Worm (Caenorhabditis elegans) whole organism, L4 larva: Measurements from ENCODE around the gene cyp-31A2.

Experiments
- F10B5.3 ChIP-seq: sonication (generic microtip); optimal IDR thresholded peaks from 2 replicates; lab custom pipeline; 2016; ENCODE audit warnings: mild to moderate bottlenecking, missing genetic modification characterization, missing compliant biosample characterization
- F37D6.2 ChIP-seq: sonication (generic microtip); optimal IDR thresholded peaks from 2 replicates; lab custom pipeline; 2016; ENCODE audit warnings: mild to moderate bottlenecking, missing genetic modification characterization, missing compliant biosample characterization
- F49E8.2 ChIP-seq: sonication (generic microtip); optimal IDR thresholded peaks from 2 replicates; lab custom pipeline; 2016; ENCODE audit warnings: missing compliant biosample characterization, mild to moderate bottlenecking, missing genetic modification characterization, borderline replicate concordance
- T26A8.4 ChIP-seq: fragments of 200-800 bp; sonication (Bioruptor generic); IDR thresholded peaks from 2 replicates; pipeline ENCODE4 v1.3.6; 2022; ENCODE audit warnings: missing genetic modification characterization, missing compliant biosample characterization
- Y105C5A.15 ChIP-seq: fragments of 200-800 bp; sonication (Bioruptor generic); IDR thresholded peaks from 2 replicates; pipeline ENCODE4 v1.3.6; 2022; ENCODE audit warnings: missing genetic modification characterization, missing compliant biosample characterization
- Y5F2A.4 ChIP-seq: fragments of 200-800 bp; sonication (Bioruptor generic); optimal IDR thresholded peaks from 2 replicates; lab custom pipeline; 2018; ENCODE audit warnings: mild to moderate bottlenecking, missing genetic modification characterization, missing compliant biosample characterization
- aha-1 ChIP-seq: fragments of 150-350 bp; peaks from one replicate; lab custom pipeline; 2014; ENCODE audit warnings: missing biosample characterization, missing genetic modification characterization
- ama-1 ChIP-seq: fragments of 150-350 bp; optimal IDR thresholded peaks from 2 replicates; lab custom pipeline; 2014; ENCODE audit warnings: inconsistent platforms, mixed read lengths
- attf-4 ChIP-seq: sonication (generic microtip); optimal IDR thresholded peaks from 3 replicates; lab custom pipeline; 2017; ENCODE audit warnings: missing biosample characterization, missing genetic modification characterization
- ceh-44 ChIP-seq: fragments of 200-800 bp; sonication (Bioruptor generic); IDR thresholded peaks from 2 replicates; pipeline ENCODE4 v1.3.6; 2022; ENCODE audit warnings: missing genetic modification reagents, missing genetic modification characterization, missing compliant biosample characterization
- ceh-62 ChIP-seq: sonication (generic microtip); optimal IDR thresholded peaks from 2 replicates; lab custom pipeline; 2017; ENCODE audit warnings: missing biosample characterization, missing genetic modification characterization
- ces-1 ChIP-seq: fragments of 150-350 bp; sonication (generic microtip); optimal IDR thresholded peaks from 4 replicates; lab custom pipeline; 2014; ENCODE audit warnings: missing biosample characterization, missing genetic modification reagents, missing genetic modification characterization
- ctbp-1 ChIP-seq: fragments of 200-800 bp; sonication (Bioruptor generic); IDR thresholded peaks from 2 replicates; pipeline ENCODE4 v1.3.6; 2022; ENCODE audit warnings: missing genetic modification reagents, missing genetic modification characterization, missing compliant biosample characterization
- daf-12 ChIP-seq: fragments of 150-350 bp; optimal IDR thresholded peaks from 2 replicates; lab custom pipeline; 2014; ENCODE audit warnings: missing biosample characterization, missing genetic modification reagents, missing genetic modification characterization
- daf-16 ChIP-seq, 3 experiments: sonication (generic microtip); optimal IDR thresholded peaks; 2 replicates each; lab custom pipeline; 2016 to 2017; ENCODE audit warnings: missing genetic modification characterization in 3 of 3, missing genetic modification reagents in 3 of 3, mild to moderate bottlenecking in 2 of 3, missing compliant biosample characterization in 2 of 3, missing biosample characterization in 1 of 3, moderate library complexity in 1 of 3
- dmd-9 ChIP-seq: fragments of 200-800 bp; sonication (Bioruptor generic); IDR thresholded peaks from 2 replicates; pipeline ENCODE4 v1.3.6; 2022; ENCODE audit warnings: missing genetic modification reagents, missing genetic modification characterization, missing compliant biosample characterization
- dpl-1 ChIP-seq: fragments of 150-350 bp; optimal IDR thresholded peaks from 2 replicates; lab custom pipeline; 2014; ENCODE audit warnings: missing biosample characterization, missing genetic modification reagents, missing genetic modification characterization
- dve-1 ChIP-seq: sonication (generic microtip); optimal IDR thresholded peaks from 2 replicates; lab custom pipeline; 2017; ENCODE audit warnings: antibody characterized with exemption, mild to moderate bottlenecking, missing genetic modification characterization, missing compliant biosample characterization; ENCODE audit not compliant: insufficient read depth
- fos-1 ChIP-seq: fragments of 150-350 bp; optimal IDR thresholded peaks from 2 replicates; lab custom pipeline; 2014; ENCODE audit warnings: missing biosample characterization, missing genetic modification characterization
- hlh-11 ChIP-seq: fragments of 200-800 bp; sonication (Bioruptor generic); optimal IDR thresholded peaks from 2 replicates; lab custom pipeline; 2018; ENCODE audit warnings: mild to moderate bottlenecking, missing genetic modification characterization, missing compliant biosample characterization
- hmg-1.1 ChIP-seq: fragments of 200-800 bp; sonication (Bioruptor generic); IDR thresholded peaks from 2 replicates; pipeline ENCODE4 v1.3.6; 2022; ENCODE audit warnings: missing genetic modification reagents, missing genetic modification characterization, missing compliant biosample characterization
- lin-1 ChIP-seq: fragments of 200-800 bp; sonication (Bioruptor generic); IDR thresholded peaks from 2 replicates; pipeline ENCODE4 v1.3.6; 2022; ENCODE audit warnings: missing genetic modification reagents, missing genetic modification characterization, missing compliant biosample characterization
- lsy-2 ChIP-seq, 2 experiments: fragments of 150-350 bp in 1 of 2; sonication (generic microtip) in 1 of 2; optimal IDR thresholded peaks; 2 replicates each; lab custom pipeline; 2014 to 2017; ENCODE audit warnings: missing biosample characterization in 2 of 2, missing genetic modification characterization in 2 of 2
- mep-1 ChIP-seq: fragments of 150-350 bp; sonication (generic microtip); optimal IDR thresholded peaks from 3 replicates; lab custom pipeline; 2014; ENCODE audit warnings: missing biosample characterization, missing genetic modification characterization
- mes-2 ChIP-seq: sonication (generic microtip); optimal IDR thresholded peaks from 2 replicates; lab custom pipeline; 2016; ENCODE audit warnings: missing genotype, mild to moderate bottlenecking, missing genetic modification characterization, missing compliant biosample characterization; ENCODE audit not compliant: poor library complexity, severe bottlenecking
- nhr-102 ChIP-seq: sonication (generic microtip); optimal IDR thresholded peaks from 2 replicates; lab custom pipeline; 2016; ENCODE audit warnings: mild to moderate bottlenecking, missing genetic modification characterization, moderate library complexity, missing compliant biosample characterization
- nhr-11 ChIP-seq: fragments of 150-350 bp; optimal IDR thresholded peaks from 2 replicates; lab custom pipeline; 2014; ENCODE audit warnings: missing biosample characterization, missing genetic modification characterization
- nhr-237 ChIP-seq: sonication (generic microtip); optimal IDR thresholded peaks from 2 replicates; lab custom pipeline; 2017; ENCODE audit warnings: missing biosample characterization, missing genetic modification characterization
- nhr-48 ChIP-seq: sonication (generic microtip); optimal IDR thresholded peaks from 2 replicates; lab custom pipeline; 2016; ENCODE audit warnings: mild to moderate bottlenecking, missing genetic modification characterization, missing compliant biosample characterization
- rbr-2 ChIP-seq: sonication (generic microtip); optimal IDR thresholded peaks from 2 replicates; lab custom pipeline; 2016; ENCODE audit warnings: missing genotype, missing genetic modification characterization, missing compliant biosample characterization
- set-16 ChIP-seq: fragments of 200-800 bp; sonication (Bioruptor generic); IDR thresholded peaks from 2 replicates; pipeline ENCODE4 v1.3.6; 2022; ENCODE audit warnings: missing genetic modification reagents, missing genetic modification characterization, missing compliant biosample characterization
- snpc-4 ChIP-seq: fragments of 150-350 bp; optimal IDR thresholded peaks from 2 replicates; lab custom pipeline; 2014; ENCODE audit warnings: missing biosample characterization, missing genetic modification characterization
- spr-1 ChIP-seq: sonication (generic microtip); optimal IDR thresholded peaks from 2 replicates; lab custom pipeline; 2016; ENCODE audit warnings: mild to moderate bottlenecking, missing genetic modification characterization, missing compliant biosample characterization
- unc-130 ChIP-seq: sonication (generic microtip); optimal IDR thresholded peaks from 2 replicates; lab custom pipeline; 2016; ENCODE audit warnings: missing genetic modification reagents, missing genetic modification characterization, missing compliant biosample characterization
- unc-62 ChIP-seq, 3 experiments: fragments of 150-350 bp in 1 of 3; sonication (generic microtip); optimal IDR thresholded peaks in 2 of 3; peaks in 1 of 3; 1 replicate in 1 of 3; 2 replicates in 2 of 3; lab custom pipeline; 2014 to 2017; ENCODE audit warnings: missing biosample characterization in 3 of 3, missing genetic modification characterization in 3 of 3, missing genetic modification reagents in 3 of 3, missing genotype in 1 of 3
- zag-1 ChIP-seq: fragments of 150-350 bp; optimal IDR thresholded peaks from 2 replicates; lab custom pipeline; 2014; ENCODE audit warnings: missing biosample characterization, missing genetic modification characterization
- zfp-2 ChIP-seq: sonication (generic microtip); optimal IDR thresholded peaks from 2 replicates; lab custom pipeline; 2016; ENCODE audit warnings: mild to moderate bottlenecking, missing genetic modification characterization, missing compliant biosample characterization
- zfp-3 ChIP-seq: fragments of 200-800 bp; sonication (Bioruptor generic); conservative IDR thresholded peaks from 2 replicates; pipeline ENCODE4 v1.3.6; 2022; ENCODE audit warnings: missing genetic modification reagents, missing genetic modification characterization, missing compliant biosample characterization
- ztf-11 ChIP-seq: fragments of 150-350 bp; optimal IDR thresholded peaks from 2 replicates; lab custom pipeline; 2014; ENCODE audit warnings: missing biosample characterization, missing genetic modification characterization

cyp-31A2 gene

DNA sequence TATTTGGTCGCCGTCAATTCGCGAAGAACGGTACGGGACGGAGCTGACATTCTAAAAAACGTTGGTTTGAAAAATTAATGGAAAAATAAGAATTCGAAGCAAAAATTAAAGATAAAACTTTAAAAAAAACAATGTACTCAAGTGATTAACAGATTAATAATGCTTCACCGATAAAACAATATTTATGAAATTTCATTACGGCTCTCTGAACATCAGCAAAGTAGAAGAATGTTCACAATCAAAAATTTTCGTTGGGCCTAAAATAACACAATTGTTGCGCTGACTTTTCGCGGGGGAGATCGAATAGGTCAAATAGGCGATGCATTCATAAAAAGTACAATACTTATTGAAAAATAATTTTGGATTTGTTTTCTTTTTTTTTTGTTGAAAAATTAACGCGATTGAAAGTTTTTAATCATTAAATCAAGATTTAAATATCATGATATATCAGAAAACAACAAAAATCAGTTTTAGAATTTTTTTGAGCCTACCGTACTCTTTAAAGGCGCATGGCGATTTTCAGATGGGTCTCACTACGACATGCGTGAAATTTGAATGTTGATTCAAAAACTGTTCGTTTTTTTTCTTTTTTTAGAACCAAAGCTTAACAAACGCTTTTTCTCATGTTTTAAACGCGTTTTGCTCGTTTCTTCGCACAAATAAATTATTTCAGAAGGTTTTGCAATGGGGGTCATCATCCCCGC is at the start of gene cyp-31A2, which contains the start of gene memi-3:
Gene cyp-31A2 (plus strand): TSS at position 674 of the 704 bp plus-strand sequence.
Gene memi-3 (minus strand): TSS at position 51 of the 704 bp plus-strand sequence.
- TF ChIP-seq unc-62 (GFP tag; optimal IDR thresholded peaks at IDR 0.05 in 1 of 2; lab: Kevin White, UChicago) = peak in 1 of 2 experiments; percentile 34
- TF ChIP-seq unc-62 (tag; optimal IDR thresholded peaks at IDR 0.05; lab: Kevin White, UChicago) = no peak
- TF ChIP-seq ceh-44 (GFP tag; lab: Robert Waterston, UW) = no peak
- TF ChIP-seq unc-130 (GFP tag; lab: Kevin White, UChicago) = peak; percentile 11
- no peak for TF ChIP-seq attf-4 (tag; lab: Kevin White, UChicago)

DNA sequence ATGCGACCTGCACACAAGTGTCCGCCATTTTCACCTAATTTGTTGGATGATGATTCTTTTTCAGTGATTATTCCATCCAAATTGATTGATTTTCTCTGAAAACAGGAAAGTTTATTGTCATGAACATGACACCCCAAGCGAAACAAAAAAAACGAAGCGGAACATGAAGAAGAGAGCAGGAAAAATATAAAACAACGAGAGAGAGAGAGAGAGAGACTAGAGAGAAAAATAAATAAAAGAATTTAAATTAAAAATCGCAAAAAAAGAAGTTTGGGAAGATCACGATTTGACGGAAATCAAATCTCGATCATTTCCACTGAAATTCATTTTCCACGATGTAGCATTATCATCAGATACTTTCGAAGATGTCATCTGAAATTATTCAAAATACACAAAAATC is 44.0 kb upstream of the cyp-31A2 start, which contains the start of gene klp-12:
Gene klp-12 (minus strand): TSS at position 101 of the 400 bp plus-strand sequence.
- no peak for TF ChIP-seq Y105C5A.15 (GFP tag; lab: Robert Waterston, UW)
- TF ChIP-seq nhr-102 (tag; lab: Kevin White, UChicago) = no peak
- no peak for TF ChIP-seq dpl-1 (GFP tag; lab: Kevin White, UChicago)
- no peak for TF ChIP-seq zag-1 (tag; lab: Kevin White, UChicago)

DNA sequence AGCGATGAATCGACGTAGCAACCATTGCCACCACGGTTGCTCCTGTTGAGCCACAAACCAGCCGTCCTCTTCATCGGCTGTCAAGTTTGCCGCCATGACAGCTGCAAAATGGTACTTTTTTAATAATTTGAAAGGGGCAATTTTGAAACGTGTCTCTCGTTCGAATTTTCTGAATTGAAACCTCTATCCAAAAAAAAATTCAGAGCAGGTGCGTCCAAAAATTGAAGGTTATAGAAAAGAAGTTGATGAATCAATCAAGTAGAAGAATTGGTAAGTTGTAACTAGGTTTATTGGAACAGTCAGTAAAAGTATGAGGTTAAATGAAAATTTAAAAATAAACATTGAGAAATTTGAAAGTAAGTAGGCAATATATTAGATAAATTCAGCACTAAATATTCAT is 42.4 kb upstream of the cyp-31A2 start, which contains the start of gene T01G1.4:
Gene T01G1.4 (minus strand): TSS at position 101 of the 400 bp plus-strand sequence.
- TF ChIP-seq Y5F2A.4 (GFP tag; lab: Kevin White, UChicago) = no peak
- no peak for TF ChIP-seq unc-130 (GFP tag; lab: Kevin White, UChicago)
- TF ChIP-seq ces-1 (GFP tag; lab: Kevin White, UChicago) = no peak
- no peak for TF ChIP-seq ctbp-1 (GFP tag; lab: Robert Waterston, UW)
- no peak for TF ChIP-seq snpc-4 (tag; lab: Kevin White, UChicago)

DNA sequence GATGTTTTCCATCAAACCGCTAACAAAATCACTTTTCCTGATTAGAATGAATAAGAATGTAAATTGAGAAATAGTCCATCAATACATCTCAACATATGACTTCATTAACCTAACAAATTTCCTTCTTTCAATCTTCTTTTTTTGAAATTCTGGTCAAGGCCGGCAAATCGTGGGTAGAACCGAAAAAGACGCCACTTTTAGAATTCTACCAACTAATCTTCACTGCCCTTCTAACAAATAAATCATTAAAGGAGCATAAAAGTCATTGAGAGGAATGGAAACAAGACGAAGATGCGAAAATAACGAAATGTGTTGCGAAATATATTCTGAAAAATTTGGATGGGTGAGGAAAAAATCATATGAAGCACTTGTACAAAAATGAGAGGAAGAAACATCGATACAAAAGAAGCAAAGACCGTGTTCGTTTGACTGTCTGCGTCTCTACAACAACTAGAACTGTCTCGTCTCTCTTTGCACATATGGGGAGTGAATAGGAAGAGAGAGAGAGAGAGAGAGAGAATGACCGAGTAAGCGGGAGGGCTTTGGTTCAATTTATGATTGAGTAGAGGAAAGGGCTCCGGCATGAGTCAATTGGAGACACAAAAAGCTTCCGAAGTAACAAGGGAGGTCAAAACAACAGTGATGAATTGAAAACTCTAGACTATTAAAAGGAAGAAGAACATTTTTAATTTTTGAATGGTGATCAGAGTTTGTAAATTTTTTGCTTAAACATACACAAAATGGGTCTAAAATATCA is 39.8 kb upstream of the cyp-31A2 start:
- TF ChIP-seq aha-1 (tag; lab: Kevin White, UChicago) (peak; percentile 53), fos-1 (tag; lab: Kevin White, UChicago) (no peak), dve-1 (tag; lab: Kevin White, UChicago) (peak; percentile 58), mes-2 (tag; lab: Kevin White, UChicago) (peak; percentile 31), unc-62 (GFP tag; optimal IDR thresholded peaks at IDR 0.05 in 1 of 2; lab: Kevin White, UChicago) (peak in 1 of 2 experiments; percentile 61), unc-62 (tag; optimal IDR thresholded peaks at IDR 0.05; lab: Kevin White, UChicago) (no peak), mep-1 (tag; lab: Kevin White, UChicago) (peak; percentile 40), lsy-2 (tag; optimal IDR thresholded peaks at IDR 0.05; lab: Kevin White, UChicago) (peak in 1 of 2 experiments; percentile 38), hlh-11 (tag; lab: Kevin White, UChicago) (peak; percentile 63), ceh-62 (tag; lab: Kevin White, UChicago) (no peak), daf-16 (GFP tag; optimal IDR thresholded peaks at IDR 0.05; lab: Kevin White, UChicago) (no peak), daf-16 (tag; optimal IDR thresholded peaks at IDR 0.05; lab: Kevin White, UChicago) (peak; percentile 42), nhr-237 (no peak), lin-1 (no peak), hmg-1.1 (GFP tag; lab: Robert Waterston, UW) (peak; percentile 76)

DNA sequence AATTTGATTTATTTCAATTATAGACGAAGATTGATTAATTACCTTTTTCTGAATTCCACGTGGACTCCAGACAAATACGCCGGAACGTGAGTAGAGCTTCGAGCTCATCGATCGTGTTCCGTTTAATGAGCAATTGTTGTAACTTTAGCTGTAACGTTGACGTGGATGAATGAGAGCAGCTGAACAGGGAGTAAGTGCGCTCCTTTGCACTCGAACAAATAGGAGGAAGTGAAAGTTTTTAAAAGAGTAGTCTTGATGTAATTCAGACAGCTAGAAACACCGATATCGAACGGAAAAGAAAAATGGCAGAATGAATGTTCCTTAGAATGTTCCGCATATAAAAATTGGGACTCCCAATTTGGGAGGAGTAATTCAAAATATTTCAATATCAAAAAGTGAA is 32.1 kb upstream of the cyp-31A2 start, which contains the start of gene sec-31:
Gene sec-31 (minus strand): TSS at position 148 of the 400 bp plus-strand sequence.
- TF ChIP-seq attf-4 (tag; lab: Kevin White, UChicago) (no peak), fos-1 (tag; lab: Kevin White, UChicago) (no peak), zfp-2 (tag; lab: Kevin White, UChicago) (no peak), lsy-2 (tag; optimal IDR thresholded peaks at IDR 0.05; lab: Kevin White, UChicago) (peak in 1 of 2 experiments; percentile 26), nhr-11 (tag; lab: Kevin White, UChicago) (no peak), F37D6.2 (tag; lab: Kevin White, UChicago) (no peak), dmd-9 (GFP tag; lab: Robert Waterston, UW) (no peak), daf-12 (no peak), rbr-2 (tag; lab: Kevin White, UChicago) (no peak), nhr-48 (tag; lab: Kevin White, UChicago) (no peak), set-16 (GFP tag; lab: Robert Waterston, UW) (no peak), dpl-1 (GFP tag; lab: Kevin White, UChicago) (peak; percentile 42), F10B5.3 (tag; lab: Kevin White, UChicago) (no peak), zfp-3 (GFP tag; lab: Robert Waterston, UW) (no peak), spr-1 (no peak), F49E8.2 (no peak), ztf-11 (tag; lab: Kevin White, UChicago) (no peak), ama-1 (lab: Kevin White, UChicago) (no peak), T26A8.4 (GFP tag; lab: Robert Waterston, UW) (no peak), mes-2 (tag; lab: Kevin White, UChicago) (peak; percentile 53)
